Fruit fly (Drosophila melanogaster): ENCODE measurements around the gene Nmdar1.

DNA sequence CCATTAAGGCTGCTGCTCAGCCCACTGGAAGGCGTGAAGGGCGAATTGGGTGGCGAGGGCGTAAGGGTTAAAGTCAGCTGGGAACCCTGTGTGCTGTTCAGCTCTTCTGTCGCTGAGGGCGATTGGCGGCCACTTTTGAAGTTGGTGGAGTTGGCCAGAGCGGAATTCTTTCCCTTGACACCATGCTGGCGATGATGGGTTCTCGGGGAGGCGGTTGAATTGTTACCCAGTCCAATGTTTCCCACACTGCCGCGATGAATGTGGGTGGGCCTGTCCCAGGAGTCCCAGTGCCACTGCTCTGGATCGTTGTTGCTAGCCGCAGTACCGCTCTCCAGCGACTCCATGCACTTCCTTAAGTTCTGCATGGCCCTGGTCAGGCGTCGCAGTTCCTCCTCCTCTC lies 40.3 kb downstream of the Nmdar1 start:
- no peak for TF ChIP-seq CG8159 (tag; optimal IDR thresholded peaks at IDR 0.05)
- no peak for TF ChIP-seq CG9948 (tag; optimal IDR thresholded peaks at IDR 0.05)
- no peak for TF ChIP-seq CG17806 (tag; optimal IDR thresholded peaks at IDR 0.05)
- no peak for TF ChIP-seq CG4496 (GFP tag; IDR thresholded peaks at IDR 0.05)
- no peak for TF ChIP-seq EcR (GFP tag; optimal IDR thresholded peaks at IDR 0.05)
- TF ChIP-seq rn (GFP tag; IDR thresholded peaks at IDR 0.05) = no peak
- no peak for TF ChIP-seq D1 (tag; optimal IDR thresholded peaks at IDR 0.05)
- no peak for TF ChIP-seq CG10348 (GFP tag; IDR thresholded peaks at IDR 0.05)
- no peak for TF ChIP-seq Snoo (tag; optimal IDR thresholded peaks at IDR 0.05)
- no peak for TF ChIP-seq fd96Ca (GFP tag; IDR thresholded peaks at IDR 0.05)
- no peak for TF ChIP-seq Pif1B (GFP tag; optimal IDR thresholded peaks at IDR 0.05)
- TF ChIP-seq CG14655 (GFP tag; optimal IDR thresholded peaks at IDR 0.05) = no peak
- TF ChIP-seq CG32121 (GFP tag; IDR thresholded peaks at IDR 0.05) = no peak
- no peak for TF ChIP-seq CG34367 (tag; optimal IDR thresholded peaks at IDR 0.05)

Measured in whole organism, pupa.